Fruit fly (Drosophila melanogaster) whole organism, embryonic: ENCODE results near the gene CG10700.

ENCODE experiments used
- CG10431 ChIP-seq: fragments of 200-800 bp; sonication (Bioruptor generic); optimal IDR thresholded peaks from 3 replicates; lab custom pipeline; 2018; ENCODE audit warnings: missing biosample characterization, mild to moderate bottlenecking, missing genetic modification characterization
- CG12219 ChIP-seq: fragments of 200-800 bp; sonication (Bioruptor generic); optimal IDR thresholded peaks from 3 replicates; lab custom pipeline; 2018; ENCODE audit warnings: missing biosample characterization, mild to moderate bottlenecking, missing genetic modification characterization
- CG12942 ChIP-seq: fragments of 200-800 bp; sonication (Bioruptor generic); optimal IDR thresholded peaks from 3 replicates; lab custom pipeline; 2016; ENCODE audit warnings: missing biosample characterization, missing genetic modification characterization
- CG17328 ChIP-seq: fragments of 200-800 bp; sonication (Bioruptor generic); IDR thresholded peaks from 2 replicates; pipeline ENCODE4 v1.3.6; 2022; ENCODE audit warnings: missing biosample characterization, missing genetic modification characterization
- CG17612 ChIP-seq: fragments of 200-800 bp; sonication (Bioruptor generic); IDR thresholded peaks from 2 replicates; pipeline ENCODE4 v1.3.6; 2022; ENCODE audit warnings: missing biosample characterization, missing genetic modification characterization
- CG1832 ChIP-seq: fragments of 200-800 bp; sonication (Bioruptor generic); optimal IDR thresholded peaks from 2 replicates; lab custom pipeline; 2017; ENCODE audit warnings: missing biosample characterization, mild to moderate bottlenecking, missing genetic modification characterization, inconsistent platforms
- CG18476 ChIP-seq: fragments of 200-800 bp; sonication (Bioruptor generic); optimal IDR thresholded peaks from 2 replicates; lab custom pipeline; 2016; ENCODE audit warnings: missing biosample characterization, mild to moderate bottlenecking, missing genetic modification characterization
- CG3163 ChIP-seq: fragments of 200-800 bp; sonication (Bioruptor generic); optimal IDR thresholded peaks from 3 replicates; lab custom pipeline; 2016; ENCODE audit warnings: missing biosample characterization, missing genetic modification characterization
- CG33557 ChIP-seq: fragments of 200-800 bp; sonication (Bioruptor generic); optimal IDR thresholded peaks from 2 replicates; lab custom pipeline; 2019; ENCODE audit warnings: missing biosample characterization, mild to moderate bottlenecking, missing genetic modification characterization, moderate library complexity
- CG6272 ChIP-seq: fragments of 200-800 bp; sonication (Bioruptor generic); IDR thresholded peaks from 2 replicates; pipeline ENCODE4 v1.3.6; 2022; ENCODE audit warnings: missing biosample characterization, missing genetic modification characterization
- CG7786 ChIP-seq: fragments of 200-800 bp; sonication (Bioruptor generic); optimal IDR thresholded peaks from 2 replicates; lab custom pipeline; 2016; ENCODE audit warnings: missing biosample characterization, missing genetic modification characterization
- CG7987 ChIP-seq: fragments of 200-800 bp; sonication (Bioruptor generic); optimal IDR thresholded peaks from 2 replicates; lab custom pipeline; 2018; ENCODE audit warnings: missing biosample characterization, mild to moderate bottlenecking, missing genetic modification characterization, moderate library complexity
- CrebB ChIP-seq: fragments of 200-800 bp; sonication (Bioruptor generic); optimal IDR thresholded peaks from 3 replicates; lab custom pipeline; 2018; ENCODE audit warnings: missing biosample characterization, mild to moderate bottlenecking, missing genetic modification characterization
- Dad ChIP-seq: fragments of 200-800 bp; sonication (Bioruptor generic); optimal IDR thresholded peaks from 3 replicates; lab custom pipeline; 2016; ENCODE audit warnings: missing biosample characterization, missing genetic modification characterization
- Dip2 ChIP-seq: fragments of 200-800 bp; sonication (Bioruptor generic); IDR thresholded peaks from 2 replicates; pipeline ENCODE4 v1.3.6; 2022; ENCODE audit warnings: missing biosample characterization, missing genetic modification characterization
- Dll ChIP-seq: fragments of 200-800 bp; sonication (Bioruptor generic); IDR thresholded peaks from 4 replicates; pipeline ENCODE4 v1.3.6; 2022; ENCODE audit warnings: missing biosample characterization, missing genetic modification characterization; ENCODE audit not compliant: partially characterized antibody
- Dp ChIP-seq: fragments of 200-800 bp; sonication (Bioruptor generic); optimal IDR thresholded peaks from 2 replicates; lab custom pipeline; 2018; ENCODE audit warnings: missing biosample characterization, mild to moderate bottlenecking, missing genetic modification characterization, moderate library complexity
- Fer1 ChIP-seq: fragments of 200-800 bp; sonication (Bioruptor generic); optimal IDR thresholded peaks from 2 replicates; lab custom pipeline; 2017; ENCODE audit warnings: missing biosample characterization, mild to moderate bottlenecking, missing genetic modification characterization
- Fer2 ChIP-seq: fragments of 200-800 bp; sonication (Bioruptor generic); optimal IDR thresholded peaks from 2 replicates; lab custom pipeline; 2018; ENCODE audit warnings: missing biosample characterization, mild to moderate bottlenecking, missing genetic modification characterization, moderate library complexity
- GATAe ChIP-seq: fragments of 200-800 bp; sonication (Bioruptor generic); conservative IDR thresholded peaks from 2 replicates; pipeline ENCODE4 v1.3.6; 2022; ENCODE audit warnings: missing biosample characterization, missing genetic modification characterization
- H2.0 ChIP-seq: fragments of 200-800 bp; sonication (Bioruptor generic); IDR thresholded peaks from 2 replicates; pipeline ENCODE4 v1.3.6; 2022; ENCODE audit warnings: missing biosample characterization, missing genetic modification characterization
- Jarid2 ChIP-seq: fragments of 200-800 bp; sonication (Bioruptor generic); optimal IDR thresholded peaks from 3 replicates; lab custom pipeline; 2017; ENCODE audit warnings: mild to moderate bottlenecking, missing biosample characterization, missing genetic modification reagents, missing genetic modification characterization
- MESR4 ChIP-seq: fragments of 200-800 bp; sonication (Bioruptor generic); optimal IDR thresholded peaks from 2 replicates; lab custom pipeline; 2018; ENCODE audit warnings: missing biosample characterization, mild to moderate bottlenecking, missing genetic modification characterization, moderate library complexity
- Myb ChIP-seq: fragments of 200-800 bp; sonication (Bioruptor generic); optimal IDR thresholded peaks from 2 replicates; lab custom pipeline; 2016; ENCODE audit warnings: missing biosample characterization, missing genetic modification characterization
- Ptx1 ChIP-seq: fragments of 200-800 bp; sonication (Bioruptor generic); IDR thresholded peaks from 2 replicates; pipeline ENCODE4 v1.3.6; 2022; ENCODE audit warnings: missing biosample characterization, missing genetic modification characterization
- Side ChIP-seq: fragments of 200-800 bp; sonication (Bioruptor generic); optimal IDR thresholded peaks from 2 replicates; lab custom pipeline; 2016; ENCODE audit warnings: missing biosample characterization, missing genetic modification characterization
- Vsx1 ChIP-seq: fragments of 200-800 bp; sonication (Bioruptor generic); optimal IDR thresholded peaks from 2 replicates; lab custom pipeline; 2017; ENCODE audit warnings: missing biosample characterization, mild to moderate bottlenecking, missing genetic modification characterization, missing genetic modification reagents
- Xrp1 ChIP-seq: fragments of 200-800 bp; sonication (Bioruptor generic); IDR thresholded peaks from 2 replicates; pipeline ENCODE4 v1.3.6; 2022; ENCODE audit warnings: missing biosample characterization, missing genetic modification characterization
- ap ChIP-seq: fragments of 200-800 bp; sonication (Bioruptor generic); IDR thresholded peaks from 2 replicates; pipeline ENCODE4 v1.3.6; 2022; ENCODE audit warnings: missing biosample characterization, missing genetic modification characterization
- ash1 ChIP-seq: fragments of 200-800 bp; sonication (Bioruptor generic); optimal IDR thresholded peaks from 2 replicates; lab custom pipeline; 2018; ENCODE audit warnings: missing biosample characterization, mild to moderate bottlenecking, missing genetic modification characterization
- bab2 ChIP-seq: fragments of 200-800 bp; sonication (Bioruptor generic); optimal IDR thresholded peaks from 2 replicates; lab custom pipeline; 2016; ENCODE audit warnings: missing biosample characterization, missing genetic modification characterization
- bowl ChIP-seq: fragments of 200-800 bp; sonication (Bioruptor generic); IDR thresholded peaks from 2 replicates; pipeline ENCODE4 v1.3.6; 2022; ENCODE audit warnings: missing biosample characterization, missing genetic modification characterization
- bsh ChIP-seq, 2 experiments: fragments of 200-800 bp; sonication (Bioruptor generic); optimal IDR thresholded peaks; 2 replicates each; lab custom pipeline; 2017 to 2018; ENCODE audit warnings: mild to moderate bottlenecking in 2 of 2, missing biosample characterization in 2 of 2, missing genetic modification characterization in 2 of 2, moderate library complexity in 1 of 2
- btn ChIP-seq: fragments of 200-800 bp; sonication (Bioruptor generic); optimal IDR thresholded peaks from 2 replicates; lab custom pipeline; 2016; ENCODE audit warnings: missing biosample characterization, missing genetic modification characterization
- crc ChIP-seq: fragments of 200-800 bp; sonication (Bioruptor generic); optimal IDR thresholded peaks from 2 replicates; lab custom pipeline; 2016; ENCODE audit warnings: missing biosample characterization, missing genetic modification characterization
- crp ChIP-seq, 2 experiments: fragments of 200-800 bp; sonication (Bioruptor generic); optimal IDR thresholded peaks; 2 replicates in 1 of 2; 3 replicates in 1 of 2; lab custom pipeline; 2017; ENCODE audit warnings: missing biosample characterization in 2 of 2, missing genetic modification characterization in 2 of 2, mild to moderate bottlenecking in 1 of 2, moderate library complexity in 1 of 2
- dati ChIP-seq: fragments of 200-800 bp; sonication (Bioruptor generic); IDR thresholded peaks from 2 replicates; pipeline ENCODE4 v1.3.6; 2022; ENCODE audit warnings: missing biosample characterization, missing genetic modification characterization
- dmrt11E ChIP-seq: fragments of 200-800 bp; sonication (Bioruptor generic); optimal IDR thresholded peaks from 3 replicates; lab custom pipeline; 2018; ENCODE audit warnings: missing biosample characterization, mild to moderate bottlenecking, missing genetic modification characterization, moderate library complexity
- emc ChIP-seq: fragments of 200-800 bp; sonication (Bioruptor generic); optimal IDR thresholded peaks from 2 replicates; lab custom pipeline; 2016; ENCODE audit warnings: missing biosample characterization, missing genetic modification characterization
- fd102C ChIP-seq: fragments of 200-800 bp; sonication (Bioruptor generic); optimal IDR thresholded peaks from 2 replicates; lab custom pipeline; 2018; ENCODE audit warnings: missing biosample characterization, mild to moderate bottlenecking, missing genetic modification characterization, moderate library complexity
- gfzf ChIP-seq: fragments of 200-800 bp; sonication (Bioruptor generic); optimal IDR thresholded peaks from 2 replicates; lab custom pipeline; 2016; ENCODE audit warnings: missing biosample characterization, mild to moderate bottlenecking, missing genetic modification characterization, moderate library complexity
- gsb-n ChIP-seq: fragments of 200-800 bp; sonication (Bioruptor generic); optimal IDR thresholded peaks from 3 replicates; lab custom pipeline; 2018; ENCODE audit warnings: missing biosample characterization, mild to moderate bottlenecking, missing genetic modification characterization
- hbn ChIP-seq: fragments of 200-800 bp; sonication (Bioruptor generic); IDR thresholded peaks from 2 replicates; pipeline ENCODE4 v1.3.6; 2022; ENCODE audit warnings: missing biosample characterization, missing genetic modification characterization; ENCODE audit not compliant: partially characterized antibody
- jing ChIP-seq: fragments of 200-800 bp; sonication (Bioruptor generic); optimal IDR thresholded peaks from 2 replicates; lab custom pipeline; 2018; ENCODE audit warnings: missing biosample characterization, mild to moderate bottlenecking, missing genetic modification characterization
- nerfin-1 ChIP-seq: fragments of 200-800 bp; sonication (Bioruptor generic); optimal IDR thresholded peaks from 3 replicates; lab custom pipeline; 2019; ENCODE audit warnings: missing biosample characterization, mild to moderate bottlenecking, missing genetic modification characterization, moderate library complexity
- otp ChIP-seq: fragments of 200-800 bp; sonication (Bioruptor generic); IDR thresholded peaks from 3 replicates; pipeline ENCODE4, ENCODE4 v1.3.6; 2022; ENCODE audit warnings: missing biosample characterization, missing genetic modification characterization
- sens-2 ChIP-seq: fragments of 200-800 bp; sonication (Bioruptor generic); IDR thresholded peaks from 2 replicates; pipeline ENCODE4 v1.3.6; 2022; ENCODE audit warnings: missing biosample characterization, missing genetic modification characterization
- sima ChIP-seq: fragments of 200-800 bp; sonication (Bioruptor generic); optimal IDR thresholded peaks from 2 replicates; lab custom pipeline; 2016; ENCODE audit warnings: missing biosample characterization, missing genetic modification characterization
- sqz ChIP-seq: fragments of 200-800 bp; sonication (Bioruptor generic); optimal IDR thresholded peaks from 3 replicates; lab custom pipeline; 2018; ENCODE audit warnings: missing biosample characterization, mild to moderate bottlenecking, missing genetic modification characterization
- tna ChIP-seq: fragments of 200-800 bp; sonication (Bioruptor generic); IDR thresholded peaks from 2 replicates; pipeline ENCODE4 v1.3.6; 2022; ENCODE audit warnings: missing biosample characterization, missing genetic modification characterization; ENCODE audit not compliant: partially characterized antibody
- vnd ChIP-seq: fragments of 200-800 bp; sonication (Bioruptor generic); IDR thresholded peaks from 3 replicates; pipeline ENCODE4 v1.3.6; 2022; ENCODE audit warnings: missing biosample characterization, missing genetic modification characterization; ENCODE audit not compliant: partially characterized antibody
- zfh2 ChIP-seq: fragments of 200-800 bp; sonication (Bioruptor generic); optimal IDR thresholded peaks from 2 replicates; lab custom pipeline; 2016; ENCODE audit warnings: missing biosample characterization, missing genetic modification characterization

CG10700 gene

DNA sequence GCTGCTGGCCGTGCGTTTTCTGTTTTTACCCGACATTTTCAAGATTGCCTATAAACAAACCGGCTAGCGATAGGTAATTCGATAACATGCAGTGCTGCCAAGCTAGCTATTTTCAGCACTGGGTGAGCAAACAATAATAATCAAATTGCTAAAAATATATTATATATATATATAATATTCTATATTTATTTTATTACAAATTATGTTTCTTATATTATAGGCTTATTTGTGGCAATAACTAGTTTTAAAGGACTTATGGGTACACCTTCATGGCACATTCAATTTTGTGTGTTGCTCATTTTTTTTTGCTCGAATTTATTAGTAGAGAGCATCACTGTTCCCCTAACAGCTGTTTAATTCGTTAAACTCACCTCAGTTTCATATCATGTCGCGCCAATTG, 48.1 kb upstream of the CG10700 start (continued):
- TF ChIP-seq nerfin-1 (tag; lab: Kevin White, UChicago) (peak; percentile 67), CG18476 (GFP tag; lab: Kevin White, UChicago) (no peak), sens-2 (GFP tag; lab: Robert Waterston, UW) (no peak), Side (no peak), CG10431 (GFP tag; lab: Kevin White, UChicago) (peak; percentile 66), gsb-n (peak; percentile 65), CG3163 (no peak), GATAe (no peak), Jarid2 (GFP tag; lab: Kevin White, UChicago) (no peak), CG7786 (GFP tag; lab: Kevin White, UChicago) (no peak), CG1832 (GFP tag; lab: Kevin White, UChicago) (no peak), Vsx1 (GFP tag; lab: Kevin White, UChicago) (no peak), zfh2 (GFP tag; lab: Kevin White, UChicago) (peak; percentile 15), Ptx1 (GFP tag; lab: Robert Waterston, UW) (peak; percentile 65), bsh (GFP tag; optimal IDR thresholded peaks at IDR 0.05; lab: Kevin White, UChicago) (peak in 1 of 2 experiments; percentile 65), CrebB (tag; lab: Kevin White, UChicago) (no peak), ash1 (GFP tag; lab: Kevin White, UChicago) (no peak), Xrp1 (GFP tag; lab: Robert Waterston, UW) (peak; percentile 50; the same call in 1 of the 2 replicates), jing (no peak), CG12219 (GFP tag; lab: Kevin White, UChicago) (no peak), otp (GFP tag; lab: Robert Waterston, UW) (no peak), tna (GFP tag; lab: Robert Waterston, UW) (no peak), H2.0 (GFP tag; lab: Robert Waterston, UW) (no peak), dati (GFP tag; lab: Robert Waterston, UW) (no peak), bab2 (GFP tag; lab: Kevin White, UChicago) (no peak), gfzf (GFP tag; lab: Kevin White, UChicago) (no peak), CG7987 (GFP tag; lab: Kevin White, UChicago) (no peak), dmrt11E (peak; percentile 70), Fer2 (tag; lab: Kevin White, UChicago) (peak; percentile 66), MESR4 (GFP tag; lab: Kevin White, UChicago) (no peak), CG17612 (no peak), CG17328 (GFP tag; lab: Robert Waterston, UW) (no peak), sima (no peak), CG6272 (GFP tag; lab: Robert Waterston, UW) (no peak), CG33557 (peak; percentile 77), fd102C (GFP tag; lab: Kevin White, UChicago) (no peak), Dip2 (GFP tag; lab: Robert Waterston, UW) (no peak), crc (GFP tag; lab: Kevin White, UChicago) (no peak), emc (GFP tag; lab: Kevin White, UChicago) (no peak)

dm6 chr2L:19123472-19124070, 44.7 kb upstream of the CG10700 start, which contains the start of gene Phb1:
Phb1 (minus strand) TSS chr2L:19123869.
- TF ChIP-seq ap (no peak), sqz (GFP tag; lab: Kevin White, UChicago) (no peak), CG12942 (no peak), crp (GFP tag; optimal IDR thresholded peaks at IDR 0.05; lab: Kevin White, UChicago) (peak in 1 of 2 experiments; percentile 16), Myb (GFP tag; lab: Kevin White, UChicago) (peak; percentile 3), bowl (GFP tag; lab: Robert Waterston, UW) (no peak), Dp (peak; percentile 81), btn (GFP tag; lab: Kevin White, UChicago) (no peak), hbn (GFP tag; lab: Robert Waterston, UW) (peak; percentile 72), Fer1 (GFP tag; lab: Kevin White, UChicago) (no peak), Dll (GFP tag; lab: Robert Waterston, UW) (peak; percentile 85), CG3163 (no peak), vnd (GFP tag; lab: Robert Waterston, UW) (peak; percentile 87), Dad (GFP tag; lab: Kevin White, UChicago) (no peak)
